Worm (Caenorhabditis elegans) whole organism, L4 larva: Measurements from ENCODE around the gene Y49F6B.8.
A peak's percentile ranks its signal among the peaks of the same experiment; 100 is the strongest.

Experiments used
- D1046.2 ChIP-seq: fragments of 200-800 bp; sonication (Bioruptor generic); IDR thresholded peaks from 2 replicates; pipeline ENCODE4 v1.3.6; 2022; ENCODE audit warnings: missing genetic modification characterization, missing compliant biosample characterization
- F10B5.3 ChIP-seq: sonication (generic microtip); optimal IDR thresholded peaks from 2 replicates; lab custom pipeline; 2016; ENCODE audit warnings: mild to moderate bottlenecking, missing genetic modification characterization, missing compliant biosample characterization
- F37D6.2 ChIP-seq: sonication (generic microtip); optimal IDR thresholded peaks from 2 replicates; lab custom pipeline; 2016; ENCODE audit warnings: mild to moderate bottlenecking, missing genetic modification characterization, missing compliant biosample characterization
- F44E2.7 ChIP-seq: fragments of 200-800 bp; sonication (Bioruptor generic); IDR thresholded peaks from 2 replicates; pipeline ENCODE4 v2.1.2; 2022; ENCODE audit warnings: missing genetic modification characterization, missing compliant biosample characterization
- F49E8.2 ChIP-seq: sonication (generic microtip); optimal IDR thresholded peaks from 2 replicates; lab custom pipeline; 2016; ENCODE audit warnings: missing compliant biosample characterization, mild to moderate bottlenecking, missing genetic modification characterization, borderline replicate concordance
- R02D3.7 ChIP-seq: fragments of 150-350 bp; sonication (generic microtip); optimal IDR thresholded peaks from 3 replicates; lab custom pipeline; 2014; ENCODE audit warnings: missing biosample characterization, missing genetic modification characterization
- T26A8.4 ChIP-seq: fragments of 200-800 bp; sonication (Bioruptor generic); IDR thresholded peaks from 2 replicates; pipeline ENCODE4 v1.3.6; 2022; ENCODE audit warnings: missing genetic modification characterization, missing compliant biosample characterization
- Y105C5A.15 ChIP-seq: fragments of 200-800 bp; sonication (Bioruptor generic); IDR thresholded peaks from 2 replicates; pipeline ENCODE4 v1.3.6; 2022; ENCODE audit warnings: missing genetic modification characterization, missing compliant biosample characterization
- Y48G9A.11 ChIP-seq: fragments of 200-800 bp; sonication (Bioruptor generic); IDR thresholded peaks from 2 replicates; pipeline ENCODE4 v1.3.6; 2022; ENCODE audit warnings: missing genetic modification reagents, missing genetic modification characterization, missing compliant biosample characterization
- ZK337.2 ChIP-seq: fragments of 200-800 bp; sonication (Bioruptor generic); IDR thresholded peaks from 2 replicates; pipeline ENCODE4 v1.3.6; 2022; ENCODE audit warnings: missing genetic modification reagents, missing genetic modification characterization, missing compliant biosample characterization
- aha-1 ChIP-seq: fragments of 150-350 bp; peaks from one replicate; lab custom pipeline; 2014; ENCODE audit warnings: missing biosample characterization, missing genetic modification characterization
- arid-1 ChIP-seq: fragments of 200-800 bp; sonication (Bioruptor generic); conservative IDR thresholded peaks from 2 replicates; pipeline ENCODE4 v1.3.6; 2022; ENCODE audit warnings: missing genetic modification reagents, missing genetic modification characterization, missing compliant biosample characterization
- ceh-20 ChIP-seq: fragments of 200-800 bp; sonication (Bioruptor generic); IDR thresholded peaks from 2 replicates; pipeline ENCODE4 v1.3.6; 2022; ENCODE audit warnings: missing genetic modification reagents, missing genetic modification characterization, missing compliant biosample characterization
- ceh-62 ChIP-seq: sonication (generic microtip); optimal IDR thresholded peaks from 2 replicates; lab custom pipeline; 2017; ENCODE audit warnings: missing biosample characterization, missing genetic modification characterization
- ceh-82 ChIP-seq: sonication (generic microtip); optimal IDR thresholded peaks from 2 replicates; lab custom pipeline; 2017; ENCODE audit warnings: missing biosample characterization, missing genetic modification characterization
- cey-2 ChIP-seq: sonication (generic microtip); optimal IDR thresholded peaks from 3 replicates; lab custom pipeline; 2017; ENCODE audit warnings: missing genetic modification characterization, mild to moderate bottlenecking, missing compliant biosample characterization, antibody characterized with exemption, borderline replicate concordance; ENCODE audit not compliant: insufficient read depth
- daf-16 ChIP-seq, 3 experiments: sonication (generic microtip); optimal IDR thresholded peaks; 2 replicates each; lab custom pipeline; 2016 to 2017; ENCODE audit warnings: missing genetic modification characterization in 3 of 3, missing genetic modification reagents in 3 of 3, mild to moderate bottlenecking in 2 of 3, missing compliant biosample characterization in 2 of 3, missing biosample characterization in 1 of 3, moderate library complexity in 1 of 3
- dmd-9 ChIP-seq: fragments of 200-800 bp; sonication (Bioruptor generic); IDR thresholded peaks from 2 replicates; pipeline ENCODE4 v1.3.6; 2022; ENCODE audit warnings: missing genetic modification reagents, missing genetic modification characterization, missing compliant biosample characterization
- dpl-1 ChIP-seq: fragments of 150-350 bp; optimal IDR thresholded peaks from 2 replicates; lab custom pipeline; 2014; ENCODE audit warnings: missing biosample characterization, missing genetic modification reagents, missing genetic modification characterization
- duxl-1 ChIP-seq: sonication (generic microtip); optimal IDR thresholded peaks from 2 replicates; lab custom pipeline; 2016; ENCODE audit warnings: mild to moderate bottlenecking, missing genetic modification characterization, moderate library complexity, missing compliant biosample characterization; ENCODE audit not compliant: poor library complexity
- egl-27 ChIP-seq: sonication (generic microtip); optimal IDR thresholded peaks from 3 replicates; lab custom pipeline; 2017; ENCODE audit warnings: missing biosample characterization, missing genetic modification reagents, missing genetic modification characterization
- fkh-10 ChIP-seq: fragments of 150-350 bp; optimal IDR thresholded peaks from 2 replicates; lab custom pipeline; 2014; ENCODE audit warnings: missing biosample characterization, missing genetic modification reagents, missing genetic modification characterization
- fos-1 ChIP-seq: fragments of 150-350 bp; optimal IDR thresholded peaks from 2 replicates; lab custom pipeline; 2014; ENCODE audit warnings: missing biosample characterization, missing genetic modification characterization
- gei-8 ChIP-seq: fragments of 200-800 bp; sonication (Bioruptor generic); optimal IDR thresholded peaks from 2 replicates; lab custom pipeline; 2018; ENCODE audit warnings: mild to moderate bottlenecking, missing genetic modification characterization, missing compliant biosample characterization
- hlh-30 ChIP-seq: sonication (generic microtip); optimal IDR thresholded peaks from 2 replicates; lab custom pipeline; 2017; ENCODE audit warnings: antibody characterized with exemption, mild to moderate bottlenecking, missing genetic modification characterization, missing compliant biosample characterization; ENCODE audit not compliant: insufficient read depth
- jun-1 ChIP-seq: fragments of 150-350 bp; optimal IDR thresholded peaks from 2 replicates; lab custom pipeline; 2014; ENCODE audit warnings: missing biosample characterization, missing genetic modification reagents, missing genetic modification characterization
- lim-7 ChIP-seq: fragments of 200-800 bp; sonication (Bioruptor generic); IDR thresholded peaks from 2 replicates; pipeline ENCODE4 v1.3.6; 2022; ENCODE audit warnings: missing genetic modification characterization, missing compliant biosample characterization
- lin-13 ChIP-seq: fragments of 150-350 bp; optimal IDR thresholded peaks from 2 replicates; lab custom pipeline; 2014; ENCODE audit warnings: missing biosample characterization, missing genetic modification reagents, missing genetic modification characterization
- lin-15B ChIP-seq: fragments of 150-350 bp; sonication (generic microtip); optimal IDR thresholded peaks from 3 replicates; lab custom pipeline; 2014; ENCODE audit warnings: missing biosample characterization, missing genetic modification characterization
- lin-29 ChIP-seq: fragments of 200-800 bp; sonication (Bioruptor generic); IDR thresholded peaks from 2 replicates; pipeline ENCODE4 v1.3.6; 2022; ENCODE audit warnings: missing genetic modification reagents, missing genetic modification characterization, missing compliant biosample characterization
- lin-38 ChIP-seq: fragments of 200-800 bp; sonication (Bioruptor generic); IDR thresholded peaks from 2 replicates; pipeline ENCODE4 v1.3.6; 2022; ENCODE audit warnings: missing genetic modification reagents, missing genetic modification characterization, missing compliant biosample characterization
- lin-39 ChIP-seq: fragments of 150-350 bp; optimal IDR thresholded peaks from 2 replicates; lab custom pipeline; 2014; ENCODE audit warnings: missing biosample characterization, missing genetic modification reagents, missing genetic modification characterization
- lsy-2 ChIP-seq, 2 experiments: fragments of 150-350 bp in 1 of 2; sonication (generic microtip) in 1 of 2; optimal IDR thresholded peaks; 2 replicates each; lab custom pipeline; 2014 to 2017; ENCODE audit warnings: missing biosample characterization in 2 of 2, missing genetic modification characterization in 2 of 2
- madf-9 ChIP-seq: fragments of 200-800 bp; sonication (Bioruptor generic); conservative IDR thresholded peaks from 2 replicates; pipeline ENCODE4 v1.3.6; 2022; ENCODE audit warnings: missing genetic modification reagents, missing genetic modification characterization, missing compliant biosample characterization
- mdt-29 ChIP-seq: fragments of 200-800 bp; sonication (Bioruptor generic); IDR thresholded peaks from 2 replicates; pipeline ENCODE4 v1.3.6; 2022; ENCODE audit warnings: missing genetic modification reagents, missing genetic modification characterization, missing compliant biosample characterization
- nhr-10 ChIP-seq: fragments of 150-350 bp; optimal IDR thresholded peaks from 2 replicates; lab custom pipeline; 2014; ENCODE audit warnings: missing biosample characterization, missing genetic modification characterization
- nhr-237 ChIP-seq: sonication (generic microtip); optimal IDR thresholded peaks from 2 replicates; lab custom pipeline; 2017; ENCODE audit warnings: missing biosample characterization, missing genetic modification characterization
- nhr-25 ChIP-seq: sonication (generic microtip); optimal IDR thresholded peaks from 2 replicates; lab custom pipeline; 2017; ENCODE audit warnings: missing genetic modification characterization, mild to moderate bottlenecking, missing compliant biosample characterization, antibody characterized with exemption, moderate library complexity, borderline replicate concordance; ENCODE audit not compliant: insufficient read depth
- nhr-41 ChIP-seq: fragments of 200-800 bp; sonication (Bioruptor generic); IDR thresholded peaks from 2 replicates; pipeline ENCODE4 v1.3.6; 2022; ENCODE audit warnings: missing genetic modification reagents, missing genetic modification characterization, missing compliant biosample characterization
- nhr-42 ChIP-seq: fragments of 200-800 bp; sonication (Bioruptor generic); IDR thresholded peaks from 2 replicates; pipeline ENCODE4 v1.3.6; 2022; ENCODE audit warnings: missing genetic modification characterization, missing compliant biosample characterization
- rbr-2 ChIP-seq: sonication (generic microtip); optimal IDR thresholded peaks from 2 replicates; lab custom pipeline; 2016; ENCODE audit warnings: missing genotype, missing genetic modification characterization, missing compliant biosample characterization
- sdz-12 ChIP-seq: fragments of 200-800 bp; sonication (Bioruptor generic); optimal IDR thresholded peaks from 2 replicates; lab custom pipeline; 2018; ENCODE audit warnings: mild to moderate bottlenecking, missing genetic modification characterization, missing compliant biosample characterization
- snpc-1.2 ChIP-seq: fragments of 200-800 bp; sonication (Bioruptor generic); IDR thresholded peaks from 2 replicates; pipeline ENCODE4 v1.3.6; 2022; ENCODE audit warnings: missing genetic modification reagents, missing genetic modification characterization, missing compliant biosample characterization
- spr-1 ChIP-seq: sonication (generic microtip); optimal IDR thresholded peaks from 2 replicates; lab custom pipeline; 2016; ENCODE audit warnings: mild to moderate bottlenecking, missing genetic modification characterization, missing compliant biosample characterization
- unc-39 ChIP-seq: sonication (generic microtip); optimal IDR thresholded peaks from 2 replicates; lab custom pipeline; 2017; ENCODE audit warnings: missing biosample characterization, missing genetic modification characterization
- unc-62 ChIP-seq, 3 experiments: fragments of 150-350 bp in 1 of 3; sonication (generic microtip); optimal IDR thresholded peaks in 2 of 3; peaks in 1 of 3; 1 replicate in 1 of 3; 2 replicates in 2 of 3; lab custom pipeline; 2014 to 2017; ENCODE audit warnings: missing biosample characterization in 3 of 3, missing genetic modification characterization in 3 of 3, missing genetic modification reagents in 3 of 3, missing genotype in 1 of 3
- zag-1 ChIP-seq: fragments of 150-350 bp; optimal IDR thresholded peaks from 2 replicates; lab custom pipeline; 2014; ENCODE audit warnings: missing biosample characterization, missing genetic modification characterization
- zfp-3 ChIP-seq: fragments of 200-800 bp; sonication (Bioruptor generic); conservative IDR thresholded peaks from 2 replicates; pipeline ENCODE4 v1.3.6; 2022; ENCODE audit warnings: missing genetic modification reagents, missing genetic modification characterization, missing compliant biosample characterization
- ztf-11 ChIP-seq: fragments of 150-350 bp; optimal IDR thresholded peaks from 2 replicates; lab custom pipeline; 2014; ENCODE audit warnings: missing biosample characterization, missing genetic modification characterization

Gene Y49F6B.8

ce11 chrII:3439244-3439698 is 42.2 kb downstream of the Y49F6B.8 start (continued):
- TF ChIP-seq Y48G9A.11 (GFP tag; lab: Robert Waterston, UW) (peak; percentile 84), F49E8.2 (tag; lab: Kevin White, UChicago) (peak; percentile 8), rbr-2 (tag; lab: Kevin White, UChicago) (peak; percentile 48), ZK337.2 (GFP tag; lab: Robert Waterston, UW) (no peak), unc-39 (no peak), F37D6.2 (tag; lab: Kevin White, UChicago) (no peak), nhr-42 (GFP tag; lab: Robert Waterston, UW) (no peak), ztf-11 (tag; lab: Kevin White, UChicago) (no peak), snpc-1.2 (GFP tag; lab: Robert Waterston, UW) (peak; percentile 80; the same call in 1 of the 2 replicates), lsy-2 (tag; optimal IDR thresholded peaks at IDR 0.05; lab: Kevin White, UChicago) (peak in 1 of 2 experiments; percentile 63), nhr-237 (tag; lab: Kevin White, UChicago) (no peak), ceh-82 (tag; lab: Kevin White, UChicago) (no peak), nhr-10 (tag; lab: Kevin White, UChicago) (no peak), D1046.2 (GFP tag; lab: Robert Waterston, UW) (peak; percentile 77; the same call in 1 of the 2 replicates), dpl-1 (GFP tag; lab: Kevin White, UChicago) (no peak), lin-38 (GFP tag; lab: Robert Waterston, UW) (peak; percentile 81), hlh-30 (tag; lab: Kevin White, UChicago) (peak; percentile 30), lin-29 (GFP tag; lab: Robert Waterston, UW) (no peak), madf-9 (GFP tag; lab: Robert Waterston, UW) (peak; percentile 26; the same call in 1 of the 2 replicates), ceh-20 (GFP tag; lab: Robert Waterston, UW) (peak; percentile 59; the same call in 1 of the 2 replicates), jun-1 (no peak), lin-13 (GFP tag; lab: Kevin White, UChicago) (peak; percentile 58), duxl-1 (tag; lab: Kevin White, UChicago) (peak; percentile 73), nhr-25 (tag; lab: Kevin White, UChicago) (no peak), lin-15B (tag; lab: Kevin White, UChicago) (no peak), T26A8.4 (peak; percentile 74), egl-27 (no peak), zag-1 (tag; lab: Kevin White, UChicago) (no peak), fkh-10 (GFP tag; lab: Kevin White, UChicago) (no peak), aha-1 (peak; percentile 71), F10B5.3 (tag; lab: Kevin White, UChicago) (no peak), sdz-12 (peak; percentile 40), spr-1 (peak; percentile 32), fos-1 (no peak), daf-16 (GFP tag; optimal IDR thresholded peaks at IDR 0.05; lab: Kevin White, UChicago) (peak; percentile 63 to 90), daf-16 (tag; optimal IDR thresholded peaks at IDR 0.05; lab: Kevin White, UChicago) (peak; percentile 76), R02D3.7 (tag; lab: Kevin White, UChicago) (no peak), ceh-62 (tag; lab: Kevin White, UChicago) (no peak), Y105C5A.15 (GFP tag; lab: Robert Waterston, UW) (peak; percentile 84; the same call in 1 of the 2 replicates), nhr-41 (0 out of 2 replicates have a peak, but pooled peaks have one; percentile 45), mdt-29 (GFP tag; lab: Robert Waterston, UW) (peak; percentile 86), cey-2 (tag; lab: Kevin White, UChicago) (no peak), unc-62 (GFP tag; optimal IDR thresholded peaks at IDR 0.05 in 1 of 2; lab: Kevin White, UChicago) (no peak), unc-62 (tag; optimal IDR thresholded peaks at IDR 0.05; lab: Kevin White, UChicago) (no peak), arid-1 (GFP tag; lab: Robert Waterston, UW) (no peak), lim-7 (GFP tag; lab: Robert Waterston, UW) (peak; percentile 72; the same call in 1 of the 2 replicates), gei-8 (peak; percentile 91), lin-39 (tag; lab: Kevin White, UChicago) (no peak), F44E2.7 (GFP tag; lab: Robert Waterston, UW) (peak; percentile 77; the same call in 1 of the 2 replicates), zfp-3 (GFP tag; lab: Robert Waterston, UW) (peak; percentile 73; the same call in 1 of the 2 replicates), dmd-9 (GFP tag; lab: Robert Waterston, UW) (peak; percentile 78)
